Worm (Caenorhabditis elegans): ENCODE data around the gene Y38A10A.7.

Y38A10A.7 gene

ce11 chrV:6117013-6117412, 21.0 kb downstream of the Y38A10A.7 start:
- TF ChIP-seq ref-1 (GFP tag; conservative IDR thresholded peaks at IDR 0.05), result no peak
- TF ChIP-seq flt-1 (GFP tag; IDR thresholded peaks at IDR 0.05), result no peak
- TF ChIP-seq med-1 (GFP tag; optimal IDR thresholded peaks at IDR 0.05; ENCODE audit: insufficient read depth), result no peak
- TF ChIP-seq klf-2 (GFP tag; conservative IDR thresholded peaks at IDR 0.05), result no peak
- TF ChIP-seq cog-1 (tag; optimal IDR thresholded peaks at IDR 0.05), result no peak
- TF ChIP-seq ztf-29 (GFP tag; IDR thresholded peaks at IDR 0.05), result no peak
- TF ChIP-seq tab-1 (GFP tag; IDR thresholded peaks at IDR 0.05), result no peak
- no peak for TF ChIP-seq T22C8.4 (GFP tag; IDR thresholded peaks at IDR 0.05)
- TF ChIP-seq ztf-23 (GFP tag; IDR thresholded peaks at IDR 0.05), result no peak

ce11 chrV:6120156-6120879, 24.3 kb downstream of the Y38A10A.7 start, which contains the start of gene ceh-49:
Gene ceh-49 (minus strand): TSS chrV:6120206.
- no peak for TF ChIP-seq tab-1 (GFP tag; IDR thresholded peaks at IDR 0.05)
- no peak for TF ChIP-seq med-1 (GFP tag; optimal IDR thresholded peaks at IDR 0.05; ENCODE audit: insufficient read depth)
- no peak for TF ChIP-seq cog-1 (tag; optimal IDR thresholded peaks at IDR 0.05)
- TF ChIP-seq ztf-23 (GFP tag; IDR thresholded peaks at IDR 0.05), result no peak
- no peak for TF ChIP-seq ztf-29 (GFP tag; IDR thresholded peaks at IDR 0.05)
- TF ChIP-seq T22C8.4 (GFP tag; IDR thresholded peaks at IDR 0.05), result no peak
- TF ChIP-seq flt-1 (GFP tag; IDR thresholded peaks at IDR 0.05), result no peak
- TF ChIP-seq ref-1 (GFP tag; conservative IDR thresholded peaks at IDR 0.05), result no peak
- TF ChIP-seq klf-2 (GFP tag; conservative IDR thresholded peaks at IDR 0.05), result no peak

ce11 chrV:6121659-6122058, 25.7 kb downstream of the Y38A10A.7 start:
- TF ChIP-seq klf-2 (GFP tag; conservative IDR thresholded peaks at IDR 0.05), result no peak
- TF ChIP-seq flt-1 (GFP tag; IDR thresholded peaks at IDR 0.05), result no peak
- no peak for TF ChIP-seq ztf-29 (GFP tag; IDR thresholded peaks at IDR 0.05)
- no peak for TF ChIP-seq med-1 (GFP tag; optimal IDR thresholded peaks at IDR 0.05; ENCODE audit: insufficient read depth)
- no peak for TF ChIP-seq ztf-23 (GFP tag; IDR thresholded peaks at IDR 0.05)
- no peak for TF ChIP-seq ref-1 (GFP tag; conservative IDR thresholded peaks at IDR 0.05)
- no peak for TF ChIP-seq tab-1 (GFP tag; IDR thresholded peaks at IDR 0.05)
- TF ChIP-seq cog-1 (tag; optimal IDR thresholded peaks at IDR 0.05), result no peak
- no peak for TF ChIP-seq T22C8.4 (GFP tag; IDR thresholded peaks at IDR 0.05)

ce11 chrV:6128355-6128754, 32.4 kb downstream of the Y38A10A.7 start:
- TF ChIP-seq T22C8.4 (GFP tag; IDR thresholded peaks at IDR 0.05), result no peak
- TF ChIP-seq ztf-29 (GFP tag; IDR thresholded peaks at IDR 0.05), result no peak
- TF ChIP-seq tab-1 (GFP tag; IDR thresholded peaks at IDR 0.05), result no peak
- TF ChIP-seq cog-1 (tag; optimal IDR thresholded peaks at IDR 0.05), result no peak
- TF ChIP-seq ref-1 (GFP tag; conservative IDR thresholded peaks at IDR 0.05), result no peak
- no peak for TF ChIP-seq flt-1 (GFP tag; IDR thresholded peaks at IDR 0.05)
- TF ChIP-seq med-1 (GFP tag; optimal IDR thresholded peaks at IDR 0.05; ENCODE audit: insufficient read depth), result no peak
- no peak for TF ChIP-seq ztf-23 (GFP tag; IDR thresholded peaks at IDR 0.05)
- no peak for TF ChIP-seq klf-2 (GFP tag; conservative IDR thresholded peaks at IDR 0.05)

- TF ChIP-seq ztf-23 (GFP tag; IDR thresholded peaks at IDR 0.05), result no peak
- no peak for TF ChIP-seq T22C8.4 (GFP tag; IDR thresholded peaks at IDR 0.05)
- no peak for TF ChIP-seq flt-1 (GFP tag; IDR thresholded peaks at IDR 0.05)
- TF ChIP-seq tab-1 (GFP tag; IDR thresholded peaks at IDR 0.05), result no peak
- no peak for TF ChIP-seq cog-1 (tag; optimal IDR thresholded peaks at IDR 0.05)
- TF ChIP-seq klf-2 (GFP tag; conservative IDR thresholded peaks at IDR 0.05), result no peak
- TF ChIP-seq ztf-29 (GFP tag; IDR thresholded peaks at IDR 0.05), result no peak
- TF ChIP-seq med-1 (GFP tag; optimal IDR thresholded peaks at IDR 0.05; ENCODE audit: insufficient read depth), result no peak
- TF ChIP-seq ref-1 (GFP tag; conservative IDR thresholded peaks at IDR 0.05), result no peak
Observed at ce11 chrV:6131100-6131499, 35.1 kb downstream of the Y38A10A.7 start, which contains the start of gene exp-2. Gene exp-2 (plus strand): TSS chrV:6131400.

- TF ChIP-seq cog-1 (tag; optimal IDR thresholded peaks at IDR 0.05) (no peak), flt-1 (GFP tag; IDR thresholded peaks at IDR 0.05) (no peak), med-1 (GFP tag; optimal IDR thresholded peaks at IDR 0.05; ENCODE audit: insufficient read depth) (no peak), ztf-29 (GFP tag; IDR thresholded peaks at IDR 0.05) (no peak), ztf-23 (GFP tag; IDR thresholded peaks at IDR 0.05) (no peak), ref-1 (GFP tag; conservative IDR thresholded peaks at IDR 0.05) (no peak), T22C8.4 (GFP tag; IDR thresholded peaks at IDR 0.05) (no peak), klf-2 (GFP tag; conservative IDR thresholded peaks at IDR 0.05) (no peak), tab-1 (GFP tag; IDR thresholded peaks at IDR 0.05) (no peak)
Observed at ce11 chrV:6135428-6135827, 39.4 kb downstream of the Y38A10A.7 start.

- TF ChIP-seq ztf-29 (GFP tag; IDR thresholded peaks at IDR 0.05) (no peak), ref-1 (GFP tag; conservative IDR thresholded peaks at IDR 0.05) (no peak), flt-1 (GFP tag; IDR thresholded peaks at IDR 0.05) (no peak), med-1 (GFP tag; optimal IDR thresholded peaks at IDR 0.05; ENCODE audit: insufficient read depth) (no peak), cog-1 (tag; optimal IDR thresholded peaks at IDR 0.05) (no peak), klf-2 (GFP tag; conservative IDR thresholded peaks at IDR 0.05) (no peak), tab-1 (GFP tag; IDR thresholded peaks at IDR 0.05) (no peak), T22C8.4 (GFP tag; IDR thresholded peaks at IDR 0.05) (no peak), ztf-23 (GFP tag; IDR thresholded peaks at IDR 0.05) (no peak)
Observed at ce11 chrV:6138167-6138566, 42.2 kb downstream of the Y38A10A.7 start.

Measured in whole organism, midembryonic.